Worm (Caenorhabditis elegans) whole organism, early embryonic: ENCODE measurements around the gene rpl-11.2.

Experiments used
- B0310.2 ChIP-seq: sonication (generic microtip); optimal IDR thresholded peaks from 2 replicates; lab custom pipeline; 2016; ENCODE audit warnings: mild to moderate bottlenecking, missing genetic modification characterization, missing compliant biosample characterization
- F13C5.2 ChIP-seq: sonication (generic microtip); optimal IDR thresholded peaks from 2 replicates; lab custom pipeline; 2017; ENCODE audit warnings: mild to moderate bottlenecking, missing genetic modification characterization, inconsistent platforms, missing compliant biosample characterization
- aly-1 ChIP-seq: sonication (generic microtip); optimal IDR thresholded peaks from 2 replicates; lab custom pipeline; 2016; ENCODE audit warnings: missing genetic modification characterization, missing compliant biosample characterization
- ama-1 ChIP-seq: fragments of 150-350 bp; optimal IDR thresholded peaks from 2 replicates; lab custom pipeline; 2014
- ceh-13 ChIP-seq: fragments of 200-800 bp; sonication (Bioruptor generic); optimal IDR thresholded peaks from 2 replicates; lab custom pipeline; 2018; ENCODE audit warnings: mild to moderate bottlenecking, missing genetic modification characterization, missing compliant biosample characterization
- ceh-36 ChIP-seq: sonication (generic microtip); optimal IDR thresholded peaks from 2 replicates; lab custom pipeline; 2016; ENCODE audit warnings: missing genetic modification characterization, inconsistent platforms, missing compliant biosample characterization
- ets-7 ChIP-seq: sonication (generic microtip); optimal IDR thresholded peaks from 2 replicates; lab custom pipeline; 2016; ENCODE audit warnings: missing genotype, missing genetic modification characterization, missing compliant biosample characterization
- flt-1 ChIP-seq: fragments of 200-800 bp; sonication (Bioruptor generic); IDR thresholded peaks from 2 replicates; pipeline ENCODE4 v1.3.6; 2022; ENCODE audit warnings: missing genetic modification characterization, missing compliant biosample characterization
- hmbx-1 ChIP-seq: sonication (generic microtip); optimal IDR thresholded peaks from 2 replicates; lab custom pipeline; 2016; ENCODE audit warnings: mild to moderate bottlenecking, missing genetic modification characterization, missing compliant biosample characterization
- hmg-4 ChIP-seq: fragments of 200-800 bp; sonication (Bioruptor generic); optimal IDR thresholded peaks from 2 replicates; lab custom pipeline; 2018; ENCODE audit warnings: mild to moderate bottlenecking, missing genetic modification characterization, missing compliant biosample characterization
- hnd-1 ChIP-seq: sonication (generic microtip); optimal IDR thresholded peaks from 2 replicates; lab custom pipeline; 2016; ENCODE audit warnings: missing genetic modification characterization, missing compliant biosample characterization
- pes-1 ChIP-seq: fragments of 200-800 bp; sonication (Bioruptor generic); IDR thresholded peaks from 2 replicates; pipeline ENCODE4 v1.3.6; 2022; ENCODE audit warnings: missing genetic modification reagents, missing genetic modification characterization, missing compliant biosample characterization
- scrt-1 ChIP-seq: fragments of 200-800 bp; sonication (Bioruptor generic); IDR thresholded peaks from 2 replicates; pipeline ENCODE4 v1.3.6; 2022; ENCODE audit warnings: missing genetic modification characterization, missing compliant biosample characterization
- sea-1 ChIP-seq: fragments of 200-800 bp; sonication (Bioruptor generic); conservative IDR thresholded peaks from 2 replicates; pipeline ENCODE4 v1.3.6; 2022; ENCODE audit warnings: missing genetic modification characterization, missing compliant biosample characterization
- tbx-11 ChIP-seq: fragments of 200-800 bp; sonication (Bioruptor generic); IDR thresholded peaks from 2 replicates; pipeline ENCODE4 v1.3.6; 2022; ENCODE audit warnings: missing genetic modification characterization, missing compliant biosample characterization
- tbx-37 ChIP-seq: fragments of 200-800 bp; sonication (Bioruptor generic); conservative IDR thresholded peaks from 2 replicates; pipeline ENCODE4 v1.3.6; 2022; ENCODE audit warnings: missing genetic modification reagents, missing genetic modification characterization, missing compliant biosample characterization
- tra-4 ChIP-seq: sonication (generic microtip); optimal IDR thresholded peaks from 2 replicates; lab custom pipeline; 2017; ENCODE audit warnings: missing genetic modification characterization, missing compliant biosample characterization

Gene rpl-11.2

DNA sequence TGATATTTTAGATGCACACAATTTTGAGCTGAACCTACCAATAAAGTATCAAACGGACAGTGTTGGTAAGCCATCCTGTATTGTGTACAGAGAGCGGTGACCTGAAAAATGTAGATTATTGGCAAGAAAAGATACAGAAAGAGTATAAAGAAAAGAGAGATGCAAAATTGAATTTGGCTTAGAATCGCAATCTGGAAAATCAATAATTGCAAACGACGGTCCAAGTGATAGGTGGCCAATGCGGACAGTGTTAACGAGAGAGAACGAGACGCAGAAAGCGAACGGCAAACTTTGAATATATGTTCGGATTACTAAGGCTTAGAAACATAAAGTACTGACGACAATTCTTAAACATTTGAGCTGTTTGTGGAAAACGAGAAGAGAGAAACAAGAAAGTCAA is 15.6 kb upstream of the rpl-11.2 start, which contains the start of gene crn-4:
Gene crn-4 (minus strand): TSS at position 101 of the 400 bp plus-strand sequence.
- no peak for TF ChIP-seq ceh-36 (tag; lab: Kevin White, UChicago)
- no peak for TF ChIP-seq hnd-1
- TF ChIP-seq hmg-4 = no peak
- no peak for TF ChIP-seq tbx-11

DNA sequence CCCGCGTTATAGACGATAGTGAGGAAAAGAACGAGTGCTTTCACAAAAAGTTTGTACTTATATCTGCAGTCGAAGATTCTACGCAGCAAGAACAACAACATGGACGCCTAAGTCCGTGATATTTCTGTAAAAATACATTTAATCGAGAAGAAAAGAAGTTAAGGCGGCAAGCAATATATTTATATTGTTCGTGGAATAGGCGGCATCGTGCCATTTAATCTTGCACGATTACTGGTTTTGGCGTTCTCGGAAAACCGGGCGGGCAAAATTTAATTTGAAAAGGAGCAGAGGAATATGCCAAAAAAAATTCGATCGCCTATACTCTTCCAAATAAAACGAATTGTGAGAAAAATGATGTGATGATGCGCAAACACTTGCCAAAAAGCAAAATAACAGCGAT is 4.5 kb upstream of the rpl-11.2 start, which contains the start of gene AH9.1:
Gene AH9.1 (minus strand): TSS at position 101 of the 400 bp plus-strand sequence.
- TF ChIP-seq F13C5.2 (tag; lab: Kevin White, UChicago) (no peak), hnd-1 (no peak), tbx-37 (GFP tag; lab: Robert Waterston, UW) (no peak), ama-1 (lab: Kevin White, UChicago) (no peak), ceh-13 (GFP tag; lab: Kevin White, UChicago) (no peak), aly-1 (tag; lab: Kevin White, UChicago) (no peak), scrt-1 (GFP tag; lab: Robert Waterston, UW) (no peak), tbx-11 (no peak), tra-4 (tag; lab: Kevin White, UChicago) (no peak), ets-7 (tag; lab: Kevin White, UChicago) (no peak), hmbx-1 (tag; lab: Kevin White, UChicago) (no peak)

DNA sequence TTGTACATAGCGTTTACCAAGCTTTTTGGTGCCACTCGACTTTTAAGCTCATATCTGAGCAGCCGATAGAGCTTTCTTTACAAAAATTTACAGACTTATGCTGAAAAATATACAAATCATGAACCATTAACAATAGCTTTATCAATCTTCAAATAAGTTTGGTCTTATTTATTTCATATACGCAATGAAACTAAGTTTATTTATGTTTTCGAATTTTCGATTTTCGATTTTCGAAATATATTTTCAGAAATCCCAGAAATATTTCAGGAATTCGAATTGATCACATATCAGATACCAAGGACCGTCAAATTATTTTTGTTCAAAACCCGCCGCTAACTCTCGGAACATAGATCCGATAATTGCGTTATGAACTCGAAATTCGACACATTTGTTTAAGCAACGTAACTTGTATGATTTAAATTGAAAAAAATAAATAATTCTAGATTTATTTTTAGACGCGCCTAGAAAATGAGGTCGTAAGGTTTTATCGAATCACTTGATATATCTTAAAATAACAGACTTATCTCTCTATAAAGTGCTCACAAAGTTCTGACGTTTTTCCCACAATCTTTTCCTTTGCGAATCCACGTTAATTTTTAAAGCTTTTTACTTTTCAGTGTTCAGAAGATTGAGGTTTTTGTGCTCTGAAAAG is 1.1 kb downstream of the rpl-11.2 start:
- TF ChIP-seq ama-1 (lab: Kevin White, UChicago) (no peak), ceh-13 (GFP tag; lab: Kevin White, UChicago) (no peak), tra-4 (tag; lab: Kevin White, UChicago) (no peak), F13C5.2 (tag; lab: Kevin White, UChicago) (no peak), B0310.2 (tag; lab: Kevin White, UChicago) (no peak)

DNA sequence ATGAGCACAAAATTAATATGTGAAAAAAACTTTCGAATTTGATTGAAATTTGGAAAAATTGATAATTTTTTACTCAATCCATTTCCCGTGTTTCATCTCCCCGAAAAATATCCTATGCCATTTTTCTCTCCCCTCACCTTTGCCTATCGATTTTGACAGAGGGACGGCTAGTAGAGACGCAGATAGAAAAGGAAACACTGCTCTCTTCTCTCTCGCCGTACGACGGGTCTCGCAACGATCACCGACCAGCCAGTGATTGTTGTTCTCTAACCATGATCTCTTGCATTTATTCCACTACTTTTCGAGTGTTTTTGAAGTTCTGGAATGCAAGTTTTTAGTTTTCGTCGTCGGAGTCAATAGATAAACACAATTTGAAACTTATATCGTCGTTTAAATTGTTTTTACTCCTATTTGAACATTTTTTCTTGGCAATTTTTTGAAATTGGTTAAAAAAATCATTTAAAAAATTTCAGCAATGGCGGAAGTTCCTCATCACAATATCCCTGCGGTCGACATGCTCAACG is 4.9 kb downstream of the rpl-11.2 start, which contains the start of gene vha-15:
Gene vha-15 (plus strand): TSS at position 474 of the 524 bp plus-strand sequence.
- TF ChIP-seq F13C5.2 (tag; lab: Kevin White, UChicago) (peak; percentile 51), pes-1 (no peak), ama-1 (lab: Kevin White, UChicago) (no peak)

- no peak for TF ChIP-seq ets-7 (tag; lab: Kevin White, UChicago)
- no peak for TF ChIP-seq flt-1 (GFP tag; lab: Robert Waterston, UW)
- no peak for TF ChIP-seq tbx-37 (GFP tag; lab: Robert Waterston, UW)
- no peak for TF ChIP-seq B0310.2 (tag; lab: Kevin White, UChicago)
- TF ChIP-seq aly-1 (tag; lab: Kevin White, UChicago) = no peak
- no peak for TF ChIP-seq hmg-4
- no peak for TF ChIP-seq ama-1 (lab: Kevin White, UChicago)
- no peak for TF ChIP-seq ceh-13 (GFP tag; lab: Kevin White, UChicago)
- TF ChIP-seq hnd-1 = no peak
- no peak for TF ChIP-seq tra-4 (tag; lab: Kevin White, UChicago)
- TF ChIP-seq tbx-11 = no peak
- TF ChIP-seq ceh-36 (tag; lab: Kevin White, UChicago) = no peak
- no peak for TF ChIP-seq sea-1
- no peak for TF ChIP-seq F13C5.2 (tag; lab: Kevin White, UChicago)
- no peak for TF ChIP-seq scrt-1 (GFP tag; lab: Robert Waterston, UW)
- TF ChIP-seq pes-1 = no peak
- no peak for TF ChIP-seq hmbx-1 (tag; lab: Kevin White, UChicago)
Measured at ce11 chrX:2233929-2234328, 8.5 kb downstream of the rpl-11.2 start, which contains the start of gene T14F9.2. T14F9.2 (plus strand) TSS chrX:2234324.

ce11 chrX:2231346-2231745 is 11.1 kb downstream of the rpl-11.2 start:
- no peak for TF ChIP-seq F13C5.2 (tag; lab: Kevin White, UChicago)
- TF ChIP-seq tbx-11 = no peak
- no peak for TF ChIP-seq ets-7 (tag; lab: Kevin White, UChicago)
- no peak for TF ChIP-seq hmg-4
- no peak for TF ChIP-seq sea-1
- TF ChIP-seq hnd-1 = no peak
- TF ChIP-seq pes-1 = no peak
- TF ChIP-seq ama-1 (lab: Kevin White, UChicago) = no peak
- TF ChIP-seq B0310.2 (tag; lab: Kevin White, UChicago) = no peak
- TF ChIP-seq aly-1 (tag; lab: Kevin White, UChicago) = no peak
- TF ChIP-seq scrt-1 (GFP tag; lab: Robert Waterston, UW) = no peak
- TF ChIP-seq tbx-37 (GFP tag; lab: Robert Waterston, UW) = no peak
- no peak for TF ChIP-seq flt-1 (GFP tag; lab: Robert Waterston, UW)
- TF ChIP-seq tra-4 (tag; lab: Kevin White, UChicago) = no peak
- no peak for TF ChIP-seq hmbx-1 (tag; lab: Kevin White, UChicago)
- no peak for TF ChIP-seq ceh-13 (GFP tag; lab: Kevin White, UChicago)
- no peak for TF ChIP-seq ceh-36 (tag; lab: Kevin White, UChicago)

ce11 chrX:2229305-2230172 is 12.9 kb downstream of the rpl-11.2 start, which contains the start of gene lin-32:
lin-32 (minus strand) TSS chrX:2230122.
- TF ChIP-seq ceh-36 (tag; lab: Kevin White, UChicago) = no peak
